Worm (Caenorhabditis elegans): Measurements from ENCODE around the gene F53B1.9.

- TF ChIP-seq set-16 (GFP tag; IDR thresholded peaks at IDR 0.05) (no peak), mep-1 (tag; optimal IDR thresholded peaks at IDR 0.05) (no peak)
These were observed 23.5 kb downstream of the F53B1.9 start for ce11 chrX:2108182-2108581.
